Worm (Caenorhabditis elegans): ENCODE results near the gene drp-1.

DNA sequence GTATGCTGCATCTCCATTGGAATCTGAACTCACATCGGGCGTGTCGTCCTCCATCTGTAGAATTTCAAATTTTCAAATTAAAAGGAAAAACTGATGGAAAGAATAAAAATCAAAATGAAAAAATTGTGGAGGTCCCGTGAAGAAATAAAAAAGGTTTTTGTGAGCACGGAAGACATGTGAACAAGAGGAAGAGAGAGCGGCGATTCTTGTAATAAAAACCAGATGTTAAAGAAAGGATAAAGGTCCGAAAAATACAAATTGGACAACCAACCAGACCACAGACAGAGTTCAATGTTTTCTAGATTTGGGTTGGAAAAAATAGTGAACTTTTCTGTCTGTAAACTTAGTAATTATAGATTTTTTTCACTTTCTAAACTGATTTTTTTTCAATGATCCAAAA, 10.0 kb upstream of the drp-1 start, which contains the start of gene unc-5:
- TF ChIP-seq R02D3.7 (tag; optimal IDR thresholded peaks at IDR 0.05) (no peak), lir-3 (tag; optimal IDR thresholded peaks at IDR 0.05) (no peak), Y5F2A.4 (GFP tag; optimal IDR thresholded peaks at IDR 0.05) (no peak), Y48G9A.11 (GFP tag; IDR thresholded peaks at IDR 0.05) (no peak), fkh-10 (GFP tag; optimal IDR thresholded peaks at IDR 0.05) (no peak), ces-1 (GFP tag; optimal IDR thresholded peaks at IDR 0.05) (no peak), mdl-1 (tag; optimal IDR thresholded peaks at IDR 0.05) (no peak), ama-1 (optimal IDR thresholded peaks at IDR 0.05) (no peak)
